Fruit fly (Drosophila melanogaster) whole organism, prepupa: ENCODE results near the gene Tm1.

Experiments used
- Blimp-1 ChIP-seq: fragments of 200-800 bp; sonication (Bioruptor generic); optimal IDR thresholded peaks from 3 replicates; lab custom pipeline; 2017; ENCODE audit warnings: missing biosample characterization, missing genetic modification characterization, mild to moderate bottlenecking, moderate library complexity, missing genetic modification reagents
- CG11294 ChIP-seq: fragments of 200-800 bp; sonication (Bioruptor generic); IDR thresholded peaks from 2 replicates; pipeline ENCODE4 v1.3.6; 2022; ENCODE audit warnings: missing biosample characterization, missing genetic modification characterization
- CG11762 ChIP-seq: fragments of 200-800 bp; sonication (Bioruptor generic); optimal IDR thresholded peaks from 3 replicates; lab custom pipeline; 2016; ENCODE audit warnings: missing biosample characterization, missing genetic modification characterization; ENCODE audit not compliant: insufficient read depth
- CG11902 ChIP-seq: fragments of 200-800 bp; sonication (Bioruptor generic); optimal IDR thresholded peaks from 3 replicates; lab custom pipeline; 2016; ENCODE audit warnings: missing biosample characterization, missing genetic modification characterization
- CG1621 ChIP-seq: fragments of 200-800 bp; sonication (Bioruptor generic); optimal IDR thresholded peaks from 3 replicates; lab custom pipeline; 2018; ENCODE audit warnings: missing biosample characterization, mild to moderate bottlenecking, missing genetic modification characterization
- CG16779 ChIP-seq: fragments of 200-800 bp; sonication (Bioruptor generic); optimal IDR thresholded peaks from 3 replicates; lab custom pipeline; 2017; ENCODE audit warnings: missing biosample characterization, mild to moderate bottlenecking, missing genetic modification characterization
- CG32006 ChIP-seq: fragments of 200-800 bp; sonication (Bioruptor generic); optimal IDR thresholded peaks from 3 replicates; lab custom pipeline; 2017; ENCODE audit warnings: missing biosample characterization, mild to moderate bottlenecking, missing genetic modification characterization
- CG3919 ChIP-seq: fragments of 200-800 bp; sonication (Bioruptor generic); optimal IDR thresholded peaks from 3 replicates; lab custom pipeline; 2016; ENCODE audit warnings: missing biosample characterization, missing genetic modification characterization
- CG6163 ChIP-seq: fragments of 200-800 bp; sonication (Bioruptor generic); IDR thresholded peaks from 3 replicates; pipeline ENCODE4 v1.3.6; 2022; ENCODE audit warnings: missing biosample characterization, missing genetic modification characterization
- CG6792 ChIP-seq: fragments of 200-800 bp; sonication (Bioruptor generic); optimal IDR thresholded peaks from 3 replicates; lab custom pipeline; 2016; ENCODE audit warnings: missing biosample characterization, missing genetic modification characterization
- CG6854 ChIP-seq: fragments of 200-800 bp; sonication (Bioruptor generic); optimal IDR thresholded peaks from 2 replicates; lab custom pipeline; 2017; ENCODE audit warnings: missing biosample characterization, mild to moderate bottlenecking, missing genetic modification characterization
- CG7368 ChIP-seq: fragments of 200-800 bp; sonication (Bioruptor generic); optimal IDR thresholded peaks from 3 replicates; lab custom pipeline; 2016; ENCODE audit warnings: missing biosample characterization, missing genetic modification characterization
- CG8632 ChIP-seq: fragments of 200-800 bp; sonication (Bioruptor generic); optimal IDR thresholded peaks from 3 replicates; lab custom pipeline; 2016; ENCODE audit warnings: missing biosample characterization, missing genetic modification characterization
- Eip75B ChIP-seq: fragments of 200-800 bp; sonication (Bioruptor generic); optimal IDR thresholded peaks from 3 replicates; lab custom pipeline; 2016; ENCODE audit warnings: missing biosample characterization, missing genetic modification characterization
- Eip78C ChIP-seq: fragments of 200-800 bp; sonication (Bioruptor generic); peaks from one replicate; lab custom pipeline; 2016; ENCODE audit warnings: missing biosample characterization, missing genetic modification characterization
- Eip93F ChIP-seq: fragments of 200-800 bp; sonication (Bioruptor generic); optimal IDR thresholded peaks from 2 replicates; lab custom pipeline; 2016; ENCODE audit warnings: missing biosample characterization, mild to moderate bottlenecking, missing genetic modification characterization
- Ets21C ChIP-seq: fragments of 200-800 bp; sonication (Bioruptor generic); optimal IDR thresholded peaks from 3 replicates; lab custom pipeline; 2016; ENCODE audit warnings: missing biosample characterization, missing genetic modification characterization
- Gug ChIP-seq: fragments of 200-800 bp; sonication (Bioruptor generic); IDR thresholded peaks from 2 replicates; pipeline ENCODE4 v1.3.6; 2022; ENCODE audit warnings: missing biosample characterization, missing genetic modification characterization
- Lpt ChIP-seq: fragments of 200-800 bp; sonication (Bioruptor generic); optimal IDR thresholded peaks from 3 replicates; lab custom pipeline; 2016; ENCODE audit warnings: missing biosample characterization, missing genetic modification characterization
- Met ChIP-seq: fragments of 200-800 bp; sonication (Bioruptor generic); optimal IDR thresholded peaks from 3 replicates; lab custom pipeline; 2016; ENCODE audit warnings: missing biosample characterization, missing genetic modification characterization
- OdsH ChIP-seq: fragments of 200-800 bp; sonication (Bioruptor generic); optimal IDR thresholded peaks from 3 replicates; lab custom pipeline; 2016; ENCODE audit warnings: missing biosample characterization, missing genetic modification characterization
- Sox102F ChIP-seq: fragments of 200-800 bp; sonication (Bioruptor generic); optimal IDR thresholded peaks from 2 replicates; lab custom pipeline; 2016; ENCODE audit warnings: missing biosample characterization, mild to moderate bottlenecking, missing genetic modification characterization
- Sox14 ChIP-seq: fragments of 200-800 bp; sonication (Bioruptor generic); optimal IDR thresholded peaks from 3 replicates; lab custom pipeline; 2016; ENCODE audit warnings: missing biosample characterization, missing genetic modification characterization
- Sox15 ChIP-seq: fragments of 200-800 bp; sonication (Bioruptor generic); optimal IDR thresholded peaks from 3 replicates; lab custom pipeline; 2016; ENCODE audit warnings: missing biosample characterization, missing genetic modification characterization
- cyc ChIP-seq: fragments of 200-800 bp; sonication (Bioruptor generic); optimal IDR thresholded peaks from 3 replicates; lab custom pipeline; 2016; ENCODE audit warnings: missing biosample characterization, missing genetic modification characterization
- dsx ChIP-seq: fragments of 200-800 bp; optimal IDR thresholded peaks from 3 replicates; lab custom pipeline; 2019; ENCODE audit warnings: missing biosample characterization, mild to moderate bottlenecking, missing genetic modification characterization, moderate library complexity; ENCODE audit not compliant: poor library complexity, severe bottlenecking
- eg ChIP-seq: fragments of 200-800 bp; sonication (Bioruptor generic); IDR thresholded peaks from 3 replicates; pipeline ENCODE4 v1.3.6; 2022; ENCODE audit warnings: missing biosample characterization, missing genetic modification characterization
- fd59A ChIP-seq: fragments of 200-800 bp; sonication (Bioruptor generic); optimal IDR thresholded peaks from 2 replicates; lab custom pipeline; 2017; ENCODE audit warnings: missing biosample characterization, mild to moderate bottlenecking, missing genetic modification characterization, missing genetic modification reagents
- fkh ChIP-seq: fragments of 200-800 bp; sonication (Bioruptor generic); optimal IDR thresholded peaks from 3 replicates; lab custom pipeline; 2017; ENCODE audit warnings: missing biosample characterization, mild to moderate bottlenecking, missing genetic modification characterization, moderate library complexity
- lz ChIP-seq: fragments of 200-800 bp; sonication (Bioruptor generic); optimal IDR thresholded peaks from 3 replicates; lab custom pipeline; 2016; ENCODE audit warnings: missing biosample characterization, missing genetic modification characterization
- net ChIP-seq: fragments of 200-800 bp; sonication (Bioruptor generic); optimal IDR thresholded peaks from 3 replicates; lab custom pipeline; 2016; ENCODE audit warnings: missing biosample characterization, missing genetic modification characterization
- svp ChIP-seq: fragments of 200-800 bp; sonication (Bioruptor generic); peaks from one replicate; lab custom pipeline; 2016; ENCODE audit warnings: missing biosample characterization, missing genetic modification characterization
- topi ChIP-seq: fragments of 200-800 bp; sonication (Bioruptor generic); optimal IDR thresholded peaks from 3 replicates; lab custom pipeline; 2016; ENCODE audit warnings: missing biosample characterization, missing genetic modification characterization
- vri ChIP-seq: fragments of 200-800 bp; sonication (Bioruptor generic); optimal IDR thresholded peaks from 3 replicates; lab custom pipeline; 2016; ENCODE audit warnings: missing biosample characterization, mild to moderate bottlenecking, missing genetic modification characterization

The Tm1 gene

DNA sequence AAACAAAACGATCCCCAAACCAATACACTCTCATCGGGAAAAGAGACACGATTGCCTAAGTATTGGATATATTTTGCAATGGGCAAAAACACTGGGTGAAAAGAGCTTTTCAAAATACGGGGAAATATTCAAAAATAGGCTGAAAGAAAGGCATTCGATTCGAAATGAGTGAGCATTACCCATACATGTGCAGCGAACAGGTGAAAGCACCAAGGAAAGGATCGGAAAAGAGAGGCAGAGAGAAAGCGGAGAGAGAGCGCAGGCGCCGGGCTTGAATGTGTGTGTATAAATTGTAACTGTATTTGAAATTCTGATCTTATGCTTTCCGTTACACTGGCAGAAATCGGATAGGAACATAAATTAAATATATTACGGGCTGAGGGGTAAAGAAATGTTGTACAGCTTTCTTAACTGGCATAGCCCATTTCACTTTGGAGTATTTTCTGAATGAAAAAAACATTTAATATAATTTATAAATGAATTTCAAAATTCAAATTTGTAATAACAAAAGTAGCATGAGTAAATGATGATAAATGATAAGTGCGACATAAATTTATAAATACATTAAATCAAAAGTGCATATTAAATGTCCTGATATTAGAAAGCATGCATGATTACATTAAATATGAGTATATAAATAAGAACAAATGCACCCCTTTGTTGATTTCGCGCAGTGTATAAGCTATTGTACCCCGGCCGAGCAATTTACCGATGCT, 2.8 kb downstream of the Tm1 start (continued):
- peak; percentile 46 for TF ChIP-seq fkh (GFP tag; lab: Kevin White, UChicago)
- TF ChIP-seq Sox102F (GFP tag; lab: Kevin White, UChicago) = peak; percentile 78
- TF ChIP-seq vri = peak; percentile 7
- peak; percentile 30; the same call in 1 of the 2 replicates for TF ChIP-seq Gug (GFP tag; lab: Robert Waterston, UW)
- TF ChIP-seq Blimp-1 = peak; percentile 50
- TF ChIP-seq CG7368 (GFP tag; lab: Kevin White, UChicago) = peak; percentile 27
- peak; percentile 73 for TF ChIP-seq topi (GFP tag; lab: Kevin White, UChicago)
- TF ChIP-seq net = peak; percentile 52
- TF ChIP-seq CG8632 (GFP tag; lab: Kevin White, UChicago) = peak; percentile 66
- TF ChIP-seq Eip75B (GFP tag; lab: Kevin White, UChicago) = peak; percentile 58
- peak; percentile 72 for TF ChIP-seq cyc (GFP tag; lab: Kevin White, UChicago)
- peak; percentile 78 for TF ChIP-seq CG32006 (GFP tag; lab: Kevin White, UChicago)
- TF ChIP-seq svp = peak; percentile 93
- peak; percentile 33; the same call in 1 of the 3 replicates for TF ChIP-seq eg
- TF ChIP-seq CG11902 = peak; percentile 39
- TF ChIP-seq CG1621 (tag; lab: Kevin White, UChicago) = no peak
- peak; percentile 52 for TF ChIP-seq Ets21C (GFP tag; lab: Kevin White, UChicago)
- TF ChIP-seq CG6854 (GFP tag; lab: Kevin White, UChicago) = peak; percentile 11
- TF ChIP-seq fd59A = no peak
- TF ChIP-seq CG3919 (GFP tag; lab: Kevin White, UChicago) = peak; percentile 60
- peak; percentile 15 for TF ChIP-seq dsx (GFP tag; lab: Kevin White, UChicago)
- 0 out of 3 replicates have a peak, but pooled peaks have one; percentile 39 for TF ChIP-seq CG6163 (GFP tag; lab: Robert Waterston, UW)
- peak; percentile 80 for TF ChIP-seq Met (GFP tag; lab: Kevin White, UChicago)
- peak; percentile 91 for TF ChIP-seq Eip78C (GFP tag; lab: Kevin White, UChicago)
- peak; percentile 57 for TF ChIP-seq Sox14
- peak; percentile 5 for TF ChIP-seq Lpt
- TF ChIP-seq Sox15 (GFP tag; lab: Kevin White, UChicago) = peak; percentile 47
- TF ChIP-seq OdsH (GFP tag; lab: Kevin White, UChicago) = peak; percentile 77
- TF ChIP-seq CG16779 = no peak
- peak; percentile 63 for TF ChIP-seq CG6792
- TF ChIP-seq lz (GFP tag; lab: Kevin White, UChicago) = peak; percentile 76
- no peak for TF ChIP-seq CG11294 (GFP tag; lab: Robert Waterston, UW)
- TF ChIP-seq CG11762 = peak; percentile 9
- peak; percentile 70 for TF ChIP-seq Eip93F
- TF ChIP-seq, all 60 proteins: peak for 52

DNA sequence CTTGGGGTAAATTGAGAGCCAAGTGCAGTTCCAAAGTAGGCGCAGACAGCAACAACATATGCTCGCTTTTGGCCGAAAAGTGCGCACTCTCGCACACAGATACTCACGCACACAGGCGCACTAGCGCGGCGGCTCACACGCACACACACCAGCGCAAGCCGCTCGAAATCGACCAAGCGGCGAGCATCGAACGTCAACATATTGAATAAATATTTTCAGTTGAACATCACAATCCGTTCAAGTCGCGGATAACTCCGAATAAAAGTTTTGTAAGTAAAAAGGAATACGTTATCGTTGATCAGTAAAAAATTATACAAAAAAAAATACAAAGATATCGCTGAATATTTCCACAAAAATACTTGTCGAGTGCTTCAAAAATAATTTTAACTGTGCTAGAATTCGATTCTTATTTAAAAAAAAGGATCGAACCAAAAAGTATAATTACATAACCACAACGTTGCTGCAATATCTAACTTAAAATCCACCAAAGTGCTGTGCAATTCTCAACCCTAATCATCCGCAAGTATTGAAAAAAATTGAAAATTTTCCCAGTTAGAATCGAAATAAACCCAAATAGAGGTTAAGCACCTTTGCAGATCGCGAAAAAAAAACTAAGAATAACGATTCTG, 3.4 kb downstream of the Tm1 start:
- TF ChIP-seq Gug (GFP tag; lab: Robert Waterston, UW) = no peak
- TF ChIP-seq Eip78C (GFP tag; lab: Kevin White, UChicago) = peak; percentile 44
- TF ChIP-seq, all 60 proteins: peak for 1

DNA sequence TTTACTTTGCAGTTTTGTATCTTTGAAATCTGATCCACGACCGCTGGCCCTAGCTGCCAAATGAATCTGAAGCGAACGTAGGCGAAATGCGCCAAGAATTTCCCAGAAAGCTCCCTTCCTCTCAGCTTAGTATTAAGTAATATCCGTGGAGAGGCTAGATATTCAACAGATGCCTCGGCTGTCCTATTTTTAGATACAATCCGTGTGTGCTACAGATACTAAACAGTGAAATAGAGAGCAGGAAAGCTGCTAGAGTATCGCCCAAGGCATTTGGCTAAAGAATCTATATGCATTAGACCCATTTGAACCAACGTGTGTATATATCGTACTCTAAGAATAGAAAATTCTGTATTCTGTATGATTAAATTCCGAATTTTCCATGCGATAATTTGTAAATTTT, 4.3 kb downstream of the Tm1 start:
- TF ChIP-seq CG32006 (GFP tag; lab: Kevin White, UChicago) = no peak
